Worm (Caenorhabditis elegans): ENCODE measurements around the gene F18A11.3.

DNA sequence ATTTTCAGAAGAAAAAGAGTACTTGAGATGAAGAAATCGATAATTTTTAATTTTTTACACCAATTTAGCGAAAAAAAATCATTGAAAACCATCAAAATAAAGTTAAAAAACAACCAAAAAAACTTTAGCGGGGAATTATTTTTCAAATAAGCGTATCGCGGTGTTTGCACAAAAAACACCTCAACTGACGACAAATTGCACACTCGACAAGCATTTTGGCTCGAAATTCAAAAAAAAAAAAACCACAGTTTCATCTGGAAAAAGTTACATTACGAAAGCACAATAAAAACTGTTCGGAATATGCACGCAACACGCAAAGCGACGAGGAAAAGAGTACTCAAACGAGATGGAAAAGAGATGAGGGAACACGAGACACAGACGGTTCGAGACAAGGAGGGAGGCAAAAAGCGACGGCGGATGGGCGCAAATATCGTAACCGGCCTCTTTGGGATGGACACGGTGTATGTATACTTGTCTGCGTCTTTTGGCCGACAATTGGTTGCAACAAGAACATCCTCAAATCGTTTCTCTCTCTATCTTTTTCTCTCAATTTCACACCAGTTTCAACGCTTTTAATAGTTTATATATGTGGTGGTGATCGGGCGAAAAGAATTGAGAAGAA lies 6.0 kb downstream of the F18A11.3 start:
- TF ChIP-seq sea-2 (GFP tag; IDR thresholded peaks at IDR 0.05) (no peak), ama-1 (optimal IDR thresholded peaks at IDR 0.05) (no peak), ama-1 (GFP tag; optimal IDR thresholded peaks at IDR 0.05) (no peak)

Data from whole organism, young adult.